Worm (Caenorhabditis elegans) whole organism, young adult: ENCODE data around the gene F12A10.1.
"Not testable (repeated sequence)": the region's sequence is repeated elsewhere in the genome, so short reads cannot be mapped to it uniquely, and the experiment has no call there.

Experiments
- B0336.3 ChIP-seq: fragments of 200-800 bp; sonication (Bioruptor generic); IDR thresholded peaks from 2 replicates; pipeline ENCODE4 v1.3.6; 2022; ENCODE audit warnings: missing genetic modification characterization, missing compliant biosample characterization
- F37B4.10 ChIP-seq: fragments of 200-800 bp; sonication (Bioruptor generic); IDR thresholded peaks from 2 replicates; pipeline ENCODE4 v1.3.6; 2022; ENCODE audit warnings: missing genetic modification characterization, missing compliant biosample characterization
- T26A5.8 ChIP-seq: sonication (generic microtip); optimal IDR thresholded peaks from 2 replicates; lab custom pipeline; 2016; ENCODE audit warnings: missing genetic modification characterization, missing compliant biosample characterization
- attf-5 ChIP-seq: fragments of 200-800 bp; sonication (Bioruptor generic); optimal IDR thresholded peaks from 2 replicates; lab custom pipeline; 2018; ENCODE audit warnings: mild to moderate bottlenecking, missing genetic modification characterization, missing compliant biosample characterization
- cebp-1 ChIP-seq, 2 experiments: fragments of 200-800 bp in 1 of 2; sonication (Bioruptor generic) in 1 of 2; sonication (generic microtip) in 1 of 2; IDR thresholded peaks in 1 of 2; optimal IDR thresholded peaks in 1 of 2; 2 replicates each; pipeline versions ENCODE4 v1.3.6 to Lab custom; 2017 to 2022; ENCODE audit warnings: missing compliant biosample characterization in 2 of 2, missing genetic modification characterization in 2 of 2, mild to moderate bottlenecking in 1 of 2, missing genetic modification reagents in 1 of 2, moderate library complexity in 1 of 2
- egrh-3 ChIP-seq: fragments of 200-800 bp; sonication (Bioruptor generic); IDR thresholded peaks from 2 replicates; pipeline ENCODE4 v1.3.6; 2022; ENCODE audit warnings: missing genetic modification reagents, missing genetic modification characterization, missing compliant biosample characterization
- mxl-1 ChIP-seq: sonication (generic microtip); optimal IDR thresholded peaks from 2 replicates; lab custom pipeline; 2016; ENCODE audit warnings: missing genetic modification characterization, missing compliant biosample characterization
- nfya-2 ChIP-seq: fragments of 200-800 bp; sonication (Bioruptor generic); IDR thresholded peaks from 2 replicates; pipeline ENCODE4 v1.3.6; 2022; ENCODE audit warnings: missing genetic modification reagents, missing genetic modification characterization, missing compliant biosample characterization
- sdz-38 ChIP-seq: sonication (generic microtip); optimal IDR thresholded peaks from 2 replicates; lab custom pipeline; 2016; ENCODE audit warnings: missing genotype, missing genetic modification characterization, missing compliant biosample characterization
- unc-62 ChIP-seq: fragments of 150-350 bp; optimal IDR thresholded peaks from 2 replicates; lab custom pipeline; 2014; ENCODE audit warnings: missing biosample characterization, missing genetic modification reagents, missing genetic modification characterization

ce11 chrII:5540113-5540512 is 43.8 kb downstream of the F12A10.1 start, which contains the start of gene hlh-27:
- not testable (repeated sequence) for TF ChIP-seq B0336.3 (GFP tag; lab: Robert Waterston, UW); sdz-38 (tag; lab: Kevin White, UChicago); egrh-3 (GFP tag; lab: Robert Waterston, UW); attf-5 (GFP tag; lab: Kevin White, UChicago); mxl-1 (tag; lab: Kevin White, UChicago); nfya-2 (GFP tag; lab: Robert Waterston, UW); T26A5.8; F37B4.10 (GFP tag; lab: Robert Waterston, UW); cebp-1 (GFP tag; IDR thresholded peaks at IDR 0.05; lab: Robert Waterston, UW); cebp-1 (tag; optimal IDR thresholded peaks at IDR 0.05; lab: Kevin White, UChicago); unc-62 (GFP tag; lab: Kevin White, UChicago)
